Fruit fly (Drosophila melanogaster): ENCODE measurements around the gene pcx.

Gene pcx

dm6 chrX:2184563-2184962 lies 40.5 kb upstream of the pcx start, which contains the start of the genes Nmd3 and CG17776 (continued):
- no peak for TF ChIP-seq CG6689 (GFP tag; IDR thresholded peaks at IDR 0.05)

- TF ChIP-seq CG8281 (tag; optimal IDR thresholded peaks at IDR 0.05), result peak; percentile 59
- no peak for TF ChIP-seq CG10366 (GFP tag; IDR thresholded peaks at IDR 0.05)
- no peak for TF ChIP-seq CG9437 (GFP tag; optimal IDR thresholded peaks at IDR 0.05)
- no peak for TF ChIP-seq dati (GFP tag; IDR thresholded peaks at IDR 0.05)
- no peak for TF ChIP-seq cato (GFP tag; optimal IDR thresholded peaks at IDR 0.05; ENCODE audit: borderline replicate concordance)
- TF ChIP-seq CG15073 (GFP tag; optimal IDR thresholded peaks at IDR 0.05), result no peak
Observed at dm6 chrX:2186555-2186954, 38.5 kb upstream of the pcx start, which contains the start of gene CG17777. TSS of gene CG17777 (plus strand) at chrX:2186855.

dm6 chrX:2187520-2187919 lies 37.6 kb upstream of the pcx start, which contains the start of gene CG3457:
TSS of gene CG3457 (plus strand) at chrX:2187820.
- TF ChIP-seq zfh2 (GFP tag; optimal IDR thresholded peaks at IDR 0.05) (no peak), Hr78 (GFP tag; optimal IDR thresholded peaks at IDR 0.05) (no peak), CG3995 (GFP tag; optimal IDR thresholded peaks at IDR 0.05) (peak; percentile 89)

dm6 chrX:2188888-2189287 lies 36.2 kb upstream of the pcx start, which contains the start of gene Mct1:
TSS of gene Mct1 (plus strand) at chrX:2189188.
- no peak for TF ChIP-seq Gsc (GFP tag; IDR thresholded peaks at IDR 0.05)
- no peak for TF ChIP-seq sima (GFP tag; optimal IDR thresholded peaks at IDR 0.05)
- TF ChIP-seq tgo (GFP tag; IDR thresholded peaks at IDR 0.05), result no peak
- no peak for TF ChIP-seq CG6813 (GFP tag; optimal IDR thresholded peaks at IDR 0.05)
- no peak for TF ChIP-seq aop (GFP tag; IDR thresholded peaks at IDR 0.05)
- TF ChIP-seq CG8089 (GFP tag; optimal IDR thresholded peaks at IDR 0.05), result no peak
- no peak for TF ChIP-seq Blimp-1 (GFP tag; optimal IDR thresholded peaks at IDR 0.05)
- no peak for TF ChIP-seq CG9797 (GFP tag; optimal IDR thresholded peaks at IDR 0.05)
- TF ChIP-seq CG12071 (GFP tag; optimal IDR thresholded peaks at IDR 0.05), result no peak
- TF ChIP-seq onecut (GFP tag; IDR thresholded peaks at IDR 0.05), result no peak

- TF ChIP-seq Awh (GFP tag; IDR thresholded peaks at IDR 0.05) (peak; percentile 35; the same call in 1 of the 2 replicates), wek (GFP tag; optimal IDR thresholded peaks at IDR 0.05) (peak; percentile 26), otp (GFP tag; IDR thresholded peaks at IDR 0.05) (0 out of 3 replicates have a peak, but pooled peaks have one; percentile 31), Blimp-1 (GFP tag; optimal IDR thresholded peaks at IDR 0.05) (peak; percentile 8), CG2875 (GFP tag; optimal IDR thresholded peaks at IDR 0.05) (peak; percentile 8), CrebB (tag; optimal IDR thresholded peaks at IDR 0.05) (no peak), CG6813 (GFP tag; optimal IDR thresholded peaks at IDR 0.05) (peak; percentile 3), CG1603 (tag; optimal IDR thresholded peaks at IDR 0.05) (peak; percentile 7), CG8290 (GFP tag; optimal IDR thresholded peaks at IDR 0.05) (no peak), CG8290 (tag; optimal IDR thresholded peaks at IDR 0.05) (no peak), Xrp1 (GFP tag; IDR thresholded peaks at IDR 0.05) (peak; percentile 50), kni (GFP tag; optimal IDR thresholded peaks at IDR 0.05) (peak; percentile 20), HLHmδ (GFP tag; optimal IDR thresholded peaks at IDR 0.05) (peak; percentile 2), Pdp1 (GFP tag; optimal IDR thresholded peaks at IDR 0.05) (peak in 1 of 2 experiments; percentile 24), ATbp (GFP tag; optimal IDR thresholded peaks at IDR 0.05) (peak; percentile 59), Opbp (GFP tag; IDR thresholded peaks at IDR 0.05; ENCODE audit: partially characterized antibody) (no peak), HLH3B (GFP tag; IDR thresholded peaks at IDR 0.05) (peak; percentile 12; the same call in 1 of the 2 replicates), sug (tag; optimal IDR thresholded peaks at IDR 0.05) (peak; percentile 4), Med (GFP tag) (peak; percentile 31), jing (GFP tag; optimal IDR thresholded peaks at IDR 0.05) (no peak), CG3407 (GFP tag; optimal IDR thresholded peaks at IDR 0.05) (peak; percentile 27), ci (GFP tag; IDR thresholded peaks at IDR 0.05) (peak; percentile 72; the same call in 2 of the 3 replicates), CG17359 (tag; optimal IDR thresholded peaks at IDR 0.05) (peak; percentile 9), CG13424 (tag; optimal IDR thresholded peaks at IDR 0.05) (no peak), sens (GFP tag) (peak; percentile 5), CG4360 (GFP tag; IDR thresholded peaks at IDR 0.05) (peak; percentile 40; the same call in 1 of the 2 replicates)
Observed at dm6 chrX:2191896-2192295, 33.2 kb upstream of the pcx start.
